Fruit fly (Drosophila melanogaster): Measurements from ENCODE around the gene sl.

Gene sl

dm6 chrX:16333434-16334141 lies 16.5 kb upstream of the sl start, which contains the start of the genes CG9921 and Dsp1 (continued):
- TF ChIP-seq CkIIα-i1 (GFP tag; IDR thresholded peaks at IDR 0.05) (no peak), CG17802 (tag; optimal IDR thresholded peaks at IDR 0.05) (no peak), ab (GFP tag; optimal IDR thresholded peaks at IDR 0.05) (no peak), CG6791 (GFP tag; IDR thresholded peaks at IDR 0.05; ENCODE audit: partially characterized antibody) (no peak), Ets97D (GFP tag; optimal IDR thresholded peaks at IDR 0.05) (no peak), Bdp1 (GFP tag; optimal IDR thresholded peaks at IDR 0.05) (no peak), Antp (GFP tag; optimal IDR thresholded peaks at IDR 0.05) (no peak), CG31388 (GFP tag; optimal IDR thresholded peaks at IDR 0.05) (no peak), Six4 (GFP tag; optimal IDR thresholded peaks at IDR 0.05) (no peak), CG9609 (GFP tag; optimal IDR thresholded peaks at IDR 0.05) (no peak), Hmx (GFP tag; optimal IDR thresholded peaks at IDR 0.05) (no peak), Sin3A (optimal IDR thresholded peaks at IDR 0.05) (no peak), CG2678 (tag; optimal IDR thresholded peaks at IDR 0.05) (no peak), dpn (GFP tag; optimal IDR thresholded peaks at IDR 0.05) (no peak), prd (optimal IDR thresholded peaks at IDR 0.05) (no peak), prd (GFP tag; IDR thresholded peaks at IDR 0.05) (0 out of 3 replicates have a peak, but pooled peaks have one; percentile 10), stc (GFP tag; IDR thresholded peaks at IDR 0.05) (no peak; the same call in 1 of the 2 replicates), Elba2 (GFP tag; optimal IDR thresholded peaks at IDR 0.05) (no peak), CG18599 (GFP tag; optimal IDR thresholded peaks at IDR 0.05) (no peak), Dip3 (GFP tag; optimal IDR thresholded peaks at IDR 0.05) (no peak), onecut (GFP tag; IDR thresholded peaks at IDR 0.05) (no peak), CG4707 (GFP tag; optimal IDR thresholded peaks at IDR 0.05) (no peak), HHEX (GFP tag; optimal IDR thresholded peaks at IDR 0.05) (peak; percentile 4), CG7357 (GFP tag; IDR thresholded peaks at IDR 0.05) (no peak), Abd-B (GFP tag; optimal IDR thresholded peaks at IDR 0.05) (no peak), org-1 (GFP tag; optimal IDR thresholded peaks at IDR 0.05) (no peak), CG8089 (GFP tag; optimal IDR thresholded peaks at IDR 0.05) (no peak), CG17612 (GFP tag; IDR thresholded peaks at IDR 0.05) (no peak), esg (GFP tag; conservative IDR thresholded peaks at IDR 0.05) (no peak), bsh (GFP tag; optimal IDR thresholded peaks at IDR 0.05) (no peak), CG12299 (tag; optimal IDR thresholded peaks at IDR 0.05) (no peak), hbn (GFP tag; IDR thresholded peaks at IDR 0.05; ENCODE audit: partially characterized antibody) (0 out of 2 replicates have a peak, but pooled peaks have one; percentile 43), CG6689 (GFP tag; IDR thresholded peaks at IDR 0.05) (peak; percentile 17; the same call in 1 of the 2 replicates), CG14667 (GFP tag; IDR thresholded peaks at IDR 0.05) (no peak), Oli (tag; optimal IDR thresholded peaks at IDR 0.05) (no peak), Dad (GFP tag; optimal IDR thresholded peaks at IDR 0.05) (no peak), CG4617 (GFP tag; optimal IDR thresholded peaks at IDR 0.05; ENCODE audit: borderline replicate concordance) (no peak), CG6683 (GFP tag; optimal IDR thresholded peaks at IDR 0.05) (no peak), B-H2 (GFP tag; optimal IDR thresholded peaks at IDR 0.05) (peak; percentile 13), CG31365 (tag; optimal IDR thresholded peaks at IDR 0.05) (no peak), cato (GFP tag; optimal IDR thresholded peaks at IDR 0.05; ENCODE audit: borderline replicate concordance) (no peak), fru (optimal IDR thresholded peaks at IDR 0.05) (no peak), CG10321 (GFP tag; IDR thresholded peaks at IDR 0.05) (no peak), CG7987 (GFP tag; optimal IDR thresholded peaks at IDR 0.05) (no peak), CG33557 (GFP tag; optimal IDR thresholded peaks at IDR 0.05) (no peak), CG8478 (optimal IDR thresholded peaks at IDR 0.05) (peak; percentile 8), CHES-1-like (GFP tag; optimal IDR thresholded peaks at IDR 0.05) (no peak), CG33213 (GFP tag; optimal IDR thresholded peaks at IDR 0.05) (no peak), sug (tag; optimal IDR thresholded peaks at IDR 0.05) (peak; percentile 26), CG18476 (GFP tag; optimal IDR thresholded peaks at IDR 0.05) (no peak), Opbp (GFP tag; IDR thresholded peaks at IDR 0.05; ENCODE audit: partially characterized antibody) (no peak)

Measured in whole organism, embryonic.